Worm (Caenorhabditis elegans): ENCODE results near the gene papl-1.
A peak's percentile ranks its signal among the peaks of the same experiment; 100 is the strongest.

The papl-1 gene

DNA sequence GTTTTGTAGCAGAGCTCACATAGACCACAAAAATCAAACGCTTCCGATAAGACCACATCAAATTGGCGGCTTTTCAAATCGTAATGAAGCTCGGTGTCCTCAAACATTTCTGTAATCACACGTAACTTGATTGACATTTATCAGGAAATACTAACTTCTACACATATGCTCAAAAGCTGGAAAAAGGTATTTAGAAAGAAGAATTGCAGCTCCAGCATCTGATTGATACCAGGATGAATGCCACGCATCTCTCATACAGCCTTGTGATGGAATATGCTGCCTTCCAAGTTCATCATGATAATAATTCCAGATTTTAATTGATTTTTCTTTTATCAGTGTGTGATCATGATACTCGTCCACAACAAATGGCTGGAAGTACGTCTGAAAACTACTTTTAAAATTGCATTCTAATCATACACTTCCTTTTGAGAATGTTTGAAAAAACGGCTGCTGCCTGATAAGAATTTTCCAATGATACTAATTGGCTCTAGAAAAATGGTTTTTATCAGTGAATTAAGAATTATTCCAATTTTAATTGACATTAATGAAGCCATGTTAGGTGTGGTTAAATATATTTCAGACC, 37.4 kb upstream of the papl-1 start:
- TF ChIP-seq nfya-1 (tag; optimal IDR thresholded peaks at IDR 0.05) (no peak), pat-9 (tag; optimal IDR thresholded peaks at IDR 0.05) (no peak), ceh-48 (tag; optimal IDR thresholded peaks at IDR 0.05) (no peak), ets-4 (tag; optimal IDR thresholded peaks at IDR 0.05) (no peak), lim-6 (tag; optimal IDR thresholded peaks at IDR 0.05) (no peak)

ce11 chrV:12795927-12796326, 36.4 kb upstream of the papl-1 start:
- peak; percentile 16 for TF ChIP-seq elt-2 (tag; optimal IDR thresholded peaks at IDR 0.05)
- TF ChIP-seq hlh-13 (GFP tag; optimal IDR thresholded peaks at IDR 0.05) = no peak

DNA sequence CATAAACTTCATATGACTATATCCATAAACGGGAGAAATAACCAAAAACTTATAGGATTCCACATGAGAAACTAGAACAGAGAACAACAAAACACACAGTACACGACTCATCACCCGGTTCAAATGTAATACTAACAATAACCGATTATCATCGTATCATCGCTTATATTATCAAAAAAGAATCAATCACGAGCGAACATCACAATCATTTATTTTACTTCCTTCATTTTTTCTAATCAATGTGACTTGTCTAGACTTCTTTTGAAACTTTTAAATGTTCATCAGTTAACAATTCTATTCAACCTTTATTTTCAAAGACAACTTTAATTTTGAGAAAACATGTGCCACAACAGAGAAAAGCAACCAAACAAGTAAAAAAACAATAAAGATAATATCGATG, 35.6 kb upstream of the papl-1 start, which contains the start of gene ugt-4:
TSS of gene ugt-4 (minus strand) at position 141 of the 400 bp plus-strand sequence.
- TF ChIP-seq hlh-13 (GFP tag; optimal IDR thresholded peaks at IDR 0.05) (no peak), elt-2 (tag; optimal IDR thresholded peaks at IDR 0.05) (peak; percentile 21)

- TF ChIP-seq hlh-8 (tag; optimal IDR thresholded peaks at IDR 0.05) (no peak), K09A11.1 (tag; optimal IDR thresholded peaks at IDR 0.05; ENCODE audit: insufficient read depth) (no peak), odd-2 (tag; optimal IDR thresholded peaks at IDR 0.05) (no peak), ceh-2 (tag; optimal IDR thresholded peaks at IDR 0.05) (no peak), ceh-18 (tag; optimal IDR thresholded peaks at IDR 0.05) (no peak), pros-1 (tag; optimal IDR thresholded peaks at IDR 0.05) (no peak), ceh-24 (tag; optimal IDR thresholded peaks at IDR 0.05) (no peak)
Observed at ce11 chrV:12792752-12793151, 33.2 kb upstream of the papl-1 start, which contains the start of gene ugt-5. Gene ugt-5, minus strand, starts transcription at chrV:12792965.

- no peak for TF ChIP-seq lim-6 (tag; optimal IDR thresholded peaks at IDR 0.05)
- no peak for TF ChIP-seq ref-2 (tag; optimal IDR thresholded peaks at IDR 0.05)
- TF ChIP-seq ceh-22 (tag; optimal IDR thresholded peaks at IDR 0.05) = no peak
- no peak for TF ChIP-seq eyg-1 (tag; optimal IDR thresholded peaks at IDR 0.05)
- no peak for TF ChIP-seq elt-4 (tag; optimal IDR thresholded peaks at IDR 0.05)
- no peak for TF ChIP-seq pax-1 (tag; optimal IDR thresholded peaks at IDR 0.05)
- no peak for TF ChIP-seq ceh-6 (GFP tag; optimal IDR thresholded peaks at IDR 0.05)
- TF ChIP-seq pha-4 (tag; optimal IDR thresholded peaks at IDR 0.05) = no peak
- no peak for TF ChIP-seq sox-2 (GFP tag; IDR thresholded peaks at IDR 0.05)
- TF ChIP-seq hlh-15 (tag; optimal IDR thresholded peaks at IDR 0.05) = no peak
- TF ChIP-seq unc-42 (tag; optimal IDR thresholded peaks at IDR 0.05) = no peak
- no peak for TF ChIP-seq fax-1 (tag; optimal IDR thresholded peaks at IDR 0.05)
- TF ChIP-seq nfya-1 (tag; optimal IDR thresholded peaks at IDR 0.05) = no peak
- TF ChIP-seq rnt-1 (tag; optimal IDR thresholded peaks at IDR 0.05) = no peak
- TF ChIP-seq ets-4 (tag; optimal IDR thresholded peaks at IDR 0.05) = no peak
- no peak for TF ChIP-seq syd-9 (tag; optimal IDR thresholded peaks at IDR 0.05)
Observed at ce11 chrV:12790188-12790587, 30.6 kb upstream of the papl-1 start, which contains the start of gene srbc-43. Gene srbc-43, minus strand, starts transcription at chrV:12790518.

DNA sequence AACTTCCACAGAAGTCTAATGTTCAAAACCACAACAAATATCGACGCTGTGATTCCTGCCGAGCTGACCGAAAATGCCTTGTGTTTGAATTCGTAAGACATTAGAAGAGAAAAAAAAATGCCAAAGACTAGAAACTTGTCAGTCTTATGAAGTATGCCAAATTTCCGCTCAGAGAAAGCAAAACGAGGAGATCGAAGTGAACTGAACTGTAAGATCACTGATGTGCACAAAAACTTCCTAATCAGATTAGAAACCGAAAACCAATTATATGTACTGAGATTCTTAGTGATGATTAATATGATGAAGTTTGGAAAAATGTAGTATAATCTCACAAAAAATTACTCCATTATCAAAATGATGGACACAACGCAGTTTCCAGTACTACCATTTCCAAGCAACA, 28.9 kb upstream of the papl-1 start, which contains the start of gene srbc-44:
TSS of gene srbc-44 (minus strand) at position 101 of the 400 bp plus-strand sequence.
- TF ChIP-seq pha-4 (tag; optimal IDR thresholded peaks at IDR 0.05) = no peak
- TF ChIP-seq pha-2 (tag; optimal IDR thresholded peaks at IDR 0.05) = no peak
- TF ChIP-seq K02D7.2 (tag; optimal IDR thresholded peaks at IDR 0.05) = no peak
- TF ChIP-seq ceh-22 (tag; optimal IDR thresholded peaks at IDR 0.05) = no peak
- TF ChIP-seq tbx-2 (tag; optimal IDR thresholded peaks at IDR 0.05) = no peak
- TF ChIP-seq tbx-7 (tag; optimal IDR thresholded peaks at IDR 0.05) = no peak
- TF ChIP-seq ceh-30 (tag; optimal IDR thresholded peaks at IDR 0.05) = no peak
- TF ChIP-seq hlh-15 (tag; optimal IDR thresholded peaks at IDR 0.05) = no peak
- TF ChIP-seq eyg-1 (tag; optimal IDR thresholded peaks at IDR 0.05) = no peak
- no peak for TF ChIP-seq pat-9 (tag; optimal IDR thresholded peaks at IDR 0.05)
- TF ChIP-seq ceh-18 (tag; optimal IDR thresholded peaks at IDR 0.05) = no peak

Data from whole organism, late embryonic.